Worm (Caenorhabditis elegans) whole organism, midembryonic: ENCODE data around the gene K09C4.4.

Experiments used
- T22C8.4 ChIP-seq: fragments of 200-800 bp; sonication (Bioruptor generic); IDR thresholded peaks from 2 replicates; pipeline ENCODE4 v1.3.6; 2022; ENCODE audit warnings: missing genetic modification characterization, missing compliant biosample characterization
- cog-1 ChIP-seq: sonication (generic microtip); optimal IDR thresholded peaks from 2 replicates; lab custom pipeline; 2016; ENCODE audit warnings: missing genetic modification characterization, missing compliant biosample characterization
- flt-1 ChIP-seq: fragments of 200-800 bp; sonication (Bioruptor generic); IDR thresholded peaks from 2 replicates; pipeline ENCODE4 v1.3.6; 2022; ENCODE audit warnings: missing genetic modification characterization, missing compliant biosample characterization
- klf-2 ChIP-seq: fragments of 200-800 bp; sonication (Bioruptor generic); conservative IDR thresholded peaks from 2 replicates; pipeline ENCODE4 v1.3.6; 2022; ENCODE audit warnings: missing genetic modification reagents, missing genetic modification characterization, missing compliant biosample characterization
- med-1 ChIP-seq: sonication (generic microtip); optimal IDR thresholded peaks from 2 replicates; lab custom pipeline; 2017; ENCODE audit warnings: missing genetic modification characterization, mild to moderate bottlenecking, missing compliant biosample characterization, antibody characterized with exemption, missing genetic modification reagents; ENCODE audit not compliant: insufficient read depth
- ref-1 ChIP-seq: fragments of 200-800 bp; sonication (Bioruptor generic); conservative IDR thresholded peaks from 2 replicates; pipeline ENCODE4 v1.3.6; 2022; ENCODE audit warnings: missing genetic modification reagents, missing genetic modification characterization, missing compliant biosample characterization
- tab-1 ChIP-seq: fragments of 200-800 bp; sonication (Bioruptor generic); IDR thresholded peaks from 2 replicates; pipeline ENCODE4 v1.3.6; 2022; ENCODE audit warnings: missing genetic modification characterization, missing compliant biosample characterization
- ztf-23 ChIP-seq: fragments of 200-800 bp; sonication (Bioruptor generic); IDR thresholded peaks from 2 replicates; pipeline ENCODE4 v1.3.6; 2022; ENCODE audit warnings: missing genetic modification reagents, missing genetic modification characterization, missing compliant biosample characterization
- ztf-29 ChIP-seq: fragments of 200-800 bp; sonication (Bioruptor generic); IDR thresholded peaks from 2 replicates; pipeline ENCODE4 v1.3.6; 2022; ENCODE audit warnings: missing genetic modification reagents, missing genetic modification characterization, missing compliant biosample characterization

The K09C4.4 gene

ce11 chrX:3306594-3307296 lies 17.5 kb downstream of the K09C4.4 start:
- TF ChIP-seq ztf-29 (GFP tag; lab: Robert Waterston, UW), result no peak

- no peak for TF ChIP-seq cog-1 (tag; lab: Kevin White, UChicago)
- no peak for TF ChIP-seq T22C8.4 (GFP tag; lab: Robert Waterston, UW)
- no peak for TF ChIP-seq tab-1 (GFP tag; lab: Robert Waterston, UW)
- no peak for TF ChIP-seq klf-2 (GFP tag; lab: Robert Waterston, UW)
- no peak for TF ChIP-seq ref-1
- TF ChIP-seq flt-1, result no peak
Observed at ce11 chrX:3310702-3311101, 21.4 kb downstream of the K09C4.4 start.

ce11 chrX:3313939-3314338 lies 24.7 kb downstream of the K09C4.4 start:
- TF ChIP-seq med-1 (no peak), flt-1 (peak; percentile 64)

- TF ChIP-seq ztf-29 (GFP tag; lab: Robert Waterston, UW) (no peak), cog-1 (tag; lab: Kevin White, UChicago) (no peak), ztf-23 (GFP tag; lab: Robert Waterston, UW) (no peak), tab-1 (GFP tag; lab: Robert Waterston, UW) (no peak), med-1 (no peak), ref-1 (no peak), flt-1 (no peak), T22C8.4 (GFP tag; lab: Robert Waterston, UW) (no peak), klf-2 (GFP tag; lab: Robert Waterston, UW) (no peak)
Observed at ce11 chrX:3315014-3315413, 25.7 kb downstream of the K09C4.4 start, which contains the start of gene ddr-2. Gene ddr-2, plus strand, starts transcription at chrX:3315314.

ce11 chrX:3315891-3316657 lies 26.8 kb downstream of the K09C4.4 start:
- TF ChIP-seq ref-1, result no peak
- TF ChIP-seq klf-2 (GFP tag; lab: Robert Waterston, UW), result no peak
- TF ChIP-seq T22C8.4 (GFP tag; lab: Robert Waterston, UW), result no peak
- TF ChIP-seq cog-1 (tag; lab: Kevin White, UChicago), result no peak
- TF ChIP-seq med-1, result no peak
- TF ChIP-seq flt-1, result no peak
- TF ChIP-seq ztf-29 (GFP tag; lab: Robert Waterston, UW), result no peak

ce11 chrX:3316830-3317229 lies 27.5 kb downstream of the K09C4.4 start:
- TF ChIP-seq T22C8.4 (GFP tag; lab: Robert Waterston, UW) (no peak), tab-1 (GFP tag; lab: Robert Waterston, UW) (no peak), ref-1 (no peak), ztf-23 (GFP tag; lab: Robert Waterston, UW) (no peak), flt-1 (no peak), ztf-29 (GFP tag; lab: Robert Waterston, UW) (no peak), klf-2 (GFP tag; lab: Robert Waterston, UW) (no peak), med-1 (no peak), cog-1 (tag; lab: Kevin White, UChicago) (no peak)

ce11 chrX:3326175-3326574 lies 36.9 kb downstream of the K09C4.4 start, which contains the start of gene F11D5.6:
Gene F11D5.6, minus strand, starts transcription at chrX:3326275.
- no peak for TF ChIP-seq ztf-23 (GFP tag; lab: Robert Waterston, UW)

- TF ChIP-seq flt-1 (no peak), tab-1 (GFP tag; lab: Robert Waterston, UW) (no peak), T22C8.4 (GFP tag; lab: Robert Waterston, UW) (no peak), ztf-29 (GFP tag; lab: Robert Waterston, UW) (no peak)
Observed at ce11 chrX:3332824-3333223, 43.5 kb downstream of the K09C4.4 start, which contains the start of gene F11D5.1. Gene F11D5.1, plus strand, starts transcription at chrX:3333124.

- TF ChIP-seq cog-1 (tag; lab: Kevin White, UChicago), result no peak
- TF ChIP-seq T22C8.4 (GFP tag; lab: Robert Waterston, UW), result no peak
- TF ChIP-seq ztf-23 (GFP tag; lab: Robert Waterston, UW), result no peak
- TF ChIP-seq klf-2 (GFP tag; lab: Robert Waterston, UW), result no peak
- TF ChIP-seq ref-1, result no peak
- TF ChIP-seq flt-1, result no peak
Observed at ce11 chrX:3334115-3334514, 44.8 kb downstream of the K09C4.4 start.

- no peak for TF ChIP-seq ref-1
- TF ChIP-seq T22C8.4 (GFP tag; lab: Robert Waterston, UW), result no peak
- TF ChIP-seq klf-2 (GFP tag; lab: Robert Waterston, UW), result no peak
- TF ChIP-seq ztf-23 (GFP tag; lab: Robert Waterston, UW), result no peak
- no peak for TF ChIP-seq ztf-29 (GFP tag; lab: Robert Waterston, UW)
- no peak for TF ChIP-seq tab-1 (GFP tag; lab: Robert Waterston, UW)
- TF ChIP-seq flt-1, result no peak
- TF ChIP-seq cog-1 (tag; lab: Kevin White, UChicago), result no peak
- no peak for TF ChIP-seq med-1
Observed at ce11 chrX:3339882-3340281, 50.6 kb downstream of the K09C4.4 start.
